Fruit fly (Drosophila melanogaster): ENCODE data around the gene nrv1.
A peak's percentile ranks its signal among the peaks of the same experiment; 100 is the strongest.

Gene nrv1

DNA sequence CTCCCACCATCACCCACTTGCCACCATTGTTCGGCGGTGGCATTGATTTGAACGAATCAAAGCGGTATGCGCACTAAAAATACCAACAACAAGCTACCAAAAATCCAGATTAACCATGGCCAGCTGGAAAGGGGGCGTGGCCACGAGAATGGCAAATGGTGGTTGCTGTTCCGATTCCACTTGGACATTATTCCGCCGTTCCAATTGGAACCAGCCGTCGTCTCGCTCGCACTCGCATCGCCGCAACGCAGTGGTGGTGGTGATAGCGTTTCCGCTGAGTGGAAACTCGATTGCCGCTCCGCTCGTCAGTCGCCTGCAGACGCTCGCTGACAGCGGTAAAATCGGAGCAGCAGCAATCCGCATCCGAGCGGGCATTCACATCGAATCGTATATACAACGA, 35.0 kb upstream of the nrv1 start, which contains the start of gene sens-2 (continued):
- peak; percentile 19 for TF ChIP-seq CG12155 (GFP tag; optimal IDR thresholded peaks at IDR 0.05)
- no peak for TF ChIP-seq CG3838 (GFP tag; optimal IDR thresholded peaks at IDR 0.05)
- TF ChIP-seq run (tag; optimal IDR thresholded peaks at IDR 0.05) = no peak
- no peak for TF ChIP-seq CG8281 (tag; optimal IDR thresholded peaks at IDR 0.05)
- TF ChIP-seq CG15479 (GFP tag; optimal IDR thresholded peaks at IDR 0.05) = no peak
- TF ChIP-seq HHEX (GFP tag; optimal IDR thresholded peaks at IDR 0.05) = no peak
- TF ChIP-seq sd (tag; optimal IDR thresholded peaks at IDR 0.05) = peak; percentile 76
- TF ChIP-seq CG8944 (GFP tag; optimal IDR thresholded peaks at IDR 0.05) = no peak
- no peak for TF ChIP-seq tup (GFP tag; optimal IDR thresholded peaks at IDR 0.05)
- no peak for TF ChIP-seq sima (GFP tag; optimal IDR thresholded peaks at IDR 0.05)
- TF ChIP-seq bab2 (GFP tag; optimal IDR thresholded peaks at IDR 0.05) = no peak
- no peak for TF ChIP-seq CG4617 (GFP tag; optimal IDR thresholded peaks at IDR 0.05; ENCODE audit: borderline replicate concordance)
- no peak for TF ChIP-seq twi (tag; optimal IDR thresholded peaks at IDR 0.05)
- no peak for TF ChIP-seq CG2120 (GFP tag; optimal IDR thresholded peaks at IDR 0.05)
- no peak for TF ChIP-seq CG8290 (GFP tag; optimal IDR thresholded peaks at IDR 0.05)
- peak in 1 of 2 experiments; percentile 29 for TF ChIP-seq CG8290 (tag; optimal IDR thresholded peaks at IDR 0.05)
- TF ChIP-seq wdn (GFP tag; IDR thresholded peaks at IDR 0.05) = no peak
- TF ChIP-seq CG3065 (GFP tag; optimal IDR thresholded peaks at IDR 0.05) = peak; percentile 54
- no peak for TF ChIP-seq Xbp1 (GFP tag; optimal IDR thresholded peaks at IDR 0.05)
- TF ChIP-seq Dfd (GFP tag; optimal IDR thresholded peaks at IDR 0.05) = no peak
- TF ChIP-seq otp (GFP tag; IDR thresholded peaks at IDR 0.05) = no peak
- no peak for TF ChIP-seq CG11247 (GFP tag; IDR thresholded peaks at IDR 0.05)
- TF ChIP-seq klu (GFP tag; IDR thresholded peaks at IDR 0.05) = no peak
- TF ChIP-seq CG32767 (GFP tag; IDR thresholded peaks at IDR 0.05) = peak; percentile 13; the same call in 1 of the 2 replicates
- no peak for TF ChIP-seq slbo (GFP tag; IDR thresholded peaks at IDR 0.05)
- TF ChIP-seq nerfin-1 (tag; optimal IDR thresholded peaks at IDR 0.05) = peak; percentile 36
- TF ChIP-seq NfI (GFP tag; optimal IDR thresholded peaks at IDR 0.05) = peak; percentile 5
- TF ChIP-seq CG14667 (GFP tag; IDR thresholded peaks at IDR 0.05) = no peak
- TF ChIP-seq org-1 (GFP tag; optimal IDR thresholded peaks at IDR 0.05) = no peak
- no peak for TF ChIP-seq CG7745 (tag; optimal IDR thresholded peaks at IDR 0.05)
- no peak for TF ChIP-seq CG31388 (GFP tag; optimal IDR thresholded peaks at IDR 0.05)
- TF ChIP-seq CTCF (GFP tag; optimal IDR thresholded peaks at IDR 0.05) = no peak
- TF ChIP-seq gcm (GFP tag; optimal IDR thresholded peaks at IDR 0.05) = peak; percentile 17
- TF ChIP-seq CG18764 (GFP tag; optimal IDR thresholded peaks at IDR 0.05) = no peak
- TF ChIP-seq CG12071 (GFP tag; optimal IDR thresholded peaks at IDR 0.05) = peak; percentile 54
- no peak for TF ChIP-seq HLH54F (GFP tag; optimal IDR thresholded peaks at IDR 0.05)
- no peak for TF ChIP-seq CG12942 (GFP tag; optimal IDR thresholded peaks at IDR 0.05)
- no peak for TF ChIP-seq CG13123 (GFP tag; optimal IDR thresholded peaks at IDR 0.05)
- peak; percentile 76; the same call in 2 of the 3 replicates for TF ChIP-seq ci (GFP tag; IDR thresholded peaks at IDR 0.05)
- TF ChIP-seq CG34422 (GFP tag; IDR thresholded peaks at IDR 0.05) = no peak
- no peak for TF ChIP-seq CG7839 (tag; optimal IDR thresholded peaks at IDR 0.05)
- no peak for TF ChIP-seq scrt (GFP tag; optimal IDR thresholded peaks at IDR 0.05)
- no peak for TF ChIP-seq psq (GFP tag; optimal IDR thresholded peaks at IDR 0.05)
- peak; percentile 9; the same call in 1 of the 2 replicates for TF ChIP-seq CG14014 (GFP tag; IDR thresholded peaks at IDR 0.05)
- 0 out of 2 replicates have a peak, but pooled peaks have one; percentile 31 for TF ChIP-seq crol (GFP tag; IDR thresholded peaks at IDR 0.05)
- TF ChIP-seq Jarid2 (GFP tag; optimal IDR thresholded peaks at IDR 0.05) = peak; percentile 89
- TF ChIP-seq MESR4 (GFP tag; optimal IDR thresholded peaks at IDR 0.05) = no peak
- peak; percentile 87 for TF ChIP-seq cg (GFP tag; optimal IDR thresholded peaks at IDR 0.05)
- no peak for TF ChIP-seq da (GFP tag; optimal IDR thresholded peaks at IDR 0.05)
- peak; percentile 9 for TF ChIP-seq CG17829 (tag; optimal IDR thresholded peaks at IDR 0.05)
- no peak for TF ChIP-seq NC2α (GFP tag; optimal IDR thresholded peaks at IDR 0.05)
- no peak for TF ChIP-seq CG1602 (GFP tag; optimal IDR thresholded peaks at IDR 0.05)
- peak; percentile 16 for TF ChIP-seq phol (tag; optimal IDR thresholded peaks at IDR 0.05)
